Fruit fly (Drosophila melanogaster): ENCODE data around the gene CG8188.

- TF ChIP-seq CG4496 (GFP tag; IDR thresholded peaks at IDR 0.05): 0 out of 3 replicates have a peak, but pooled peaks have one; percentile 48
- TF ChIP-seq CG8159 (tag; optimal IDR thresholded peaks at IDR 0.05): peak; percentile 90
- peak; percentile 36 for TF ChIP-seq CG13204 (GFP tag; optimal IDR thresholded peaks at IDR 0.05)
- peak; percentile 87 for TF ChIP-seq Snoo (tag; optimal IDR thresholded peaks at IDR 0.05)
- TF ChIP-seq CG9948 (tag; optimal IDR thresholded peaks at IDR 0.05): peak; percentile 84
- peak; percentile 90 for TF ChIP-seq CG14655 (GFP tag; optimal IDR thresholded peaks at IDR 0.05)
- TF ChIP-seq EcR (GFP tag; optimal IDR thresholded peaks at IDR 0.05): peak; percentile 2
- TF ChIP-seq Pif1B (GFP tag; optimal IDR thresholded peaks at IDR 0.05): peak; percentile 90
Measured at dm6 chrX:17698864-17699504, 3.8 kb downstream of the CG8188 start.
